Worm (Caenorhabditis elegans) whole organism, L2 larva: ENCODE results near the gene dod-21.
A peak's percentile ranks its signal among the peaks of the same experiment; 100 is the strongest.

Source experiments
- R02D3.7 ChIP-seq: fragments of 150-350 bp; optimal IDR thresholded peaks from 2 replicates; lab custom pipeline; 2014; ENCODE audit warnings: missing biosample characterization, missing genetic modification characterization
- Y55F3AM.14 ChIP-seq: fragments of 200-800 bp; sonication (Bioruptor generic); optimal IDR thresholded peaks from 2 replicates; lab custom pipeline; 2018; ENCODE audit warnings: mild to moderate bottlenecking, missing genetic modification characterization, missing compliant biosample characterization
- ZK546.5 ChIP-seq: sonication (generic microtip); optimal IDR thresholded peaks from 2 replicates; lab custom pipeline; 2017; ENCODE audit warnings: missing biosample characterization, missing genetic modification characterization
- alr-1 ChIP-seq: fragments of 150-350 bp; optimal IDR thresholded peaks from 2 replicates; lab custom pipeline; 2014; ENCODE audit warnings: missing biosample characterization, missing genetic modification characterization
- aly-2 ChIP-seq: fragments of 150-350 bp; optimal IDR thresholded peaks from 2 replicates; lab custom pipeline; 2014; ENCODE audit warnings: missing biosample characterization, missing genetic modification characterization
- ceh-82 ChIP-seq: fragments of 150-350 bp; optimal IDR thresholded peaks from 2 replicates; lab custom pipeline; 2014; ENCODE audit warnings: missing biosample characterization, missing genetic modification characterization
- crh-2 ChIP-seq: sonication (generic microtip); optimal IDR thresholded peaks from 2 replicates; lab custom pipeline; 2017; ENCODE audit warnings: missing biosample characterization, missing genetic modification characterization
- dmd-4 ChIP-seq: sonication (generic microtip); optimal IDR thresholded peaks from 2 replicates; lab custom pipeline; 2017; ENCODE audit warnings: missing biosample characterization, missing genetic modification characterization
- egl-27 ChIP-seq: sonication (generic microtip); optimal IDR thresholded peaks from 3 replicates; lab custom pipeline; 2017; ENCODE audit warnings: missing biosample characterization, missing genetic modification reagents, missing genetic modification characterization
- elt-1 ChIP-seq: fragments of 150-350 bp; optimal IDR thresholded peaks from 2 replicates; lab custom pipeline; 2014; ENCODE audit warnings: missing biosample characterization, missing genetic modification characterization
- elt-3 ChIP-seq: sonication (generic microtip); optimal IDR thresholded peaks from 2 replicates; lab custom pipeline; 2017; ENCODE audit warnings: missing biosample characterization, missing genetic modification characterization
- fos-1 ChIP-seq: fragments of 150-350 bp; optimal IDR thresholded peaks from 2 replicates; lab custom pipeline; 2014; ENCODE audit warnings: missing biosample characterization, missing genetic modification characterization
- gmeb-1 ChIP-seq: fragments of 150-350 bp; optimal IDR thresholded peaks from 2 replicates; lab custom pipeline; 2014; ENCODE audit warnings: missing biosample characterization, missing genetic modification characterization
- lin-11 ChIP-seq: fragments of 150-350 bp; sonication (generic microtip); optimal IDR thresholded peaks from 2 replicates; lab custom pipeline; 2014; ENCODE audit warnings: missing biosample characterization, missing genetic modification characterization, inconsistent platforms, mixed read lengths
- lin-39 ChIP-seq: fragments of 150-350 bp; optimal IDR thresholded peaks from 2 replicates; lab custom pipeline; 2014; ENCODE audit warnings: missing biosample characterization, missing genetic modification reagents, missing genetic modification characterization
- lsy-2 ChIP-seq, 2 experiments: fragments of 150-350 bp in 1 of 2; sonication (generic microtip) in 1 of 2; optimal IDR thresholded peaks; 2 replicates each; lab custom pipeline; 2014 to 2017; ENCODE audit warnings: missing biosample characterization in 2 of 2, missing genetic modification characterization in 2 of 2
- mab-5 ChIP-seq: fragments of 150-350 bp; optimal IDR thresholded peaks from 2 replicates; lab custom pipeline; 2014; ENCODE audit warnings: missing biosample characterization, missing genetic modification characterization
- mbf-1 ChIP-seq: sonication (generic microtip); optimal IDR thresholded peaks from 2 replicates; lab custom pipeline; 2017; ENCODE audit warnings: missing biosample characterization, missing genetic modification characterization
- nhr-11 ChIP-seq: fragments of 150-350 bp; optimal IDR thresholded peaks from 2 replicates; lab custom pipeline; 2014; ENCODE audit warnings: missing biosample characterization, missing genetic modification characterization
- nhr-23 ChIP-seq: fragments of 150-350 bp; optimal IDR thresholded peaks from 2 replicates; lab custom pipeline; 2014; ENCODE audit warnings: missing biosample characterization, missing genetic modification reagents, missing genetic modification characterization
- nhr-237 ChIP-seq: fragments of 150-350 bp; optimal IDR thresholded peaks from 2 replicates; lab custom pipeline; 2014; ENCODE audit warnings: missing biosample characterization, missing genetic modification characterization
- nhr-77 ChIP-seq: fragments of 150-350 bp; optimal IDR thresholded peaks from 2 replicates; lab custom pipeline; 2014; ENCODE audit warnings: missing biosample characterization, missing genetic modification characterization
- peb-1 ChIP-seq: fragments of 150-350 bp; optimal IDR thresholded peaks from 2 replicates; lab custom pipeline; 2014; ENCODE audit warnings: missing biosample characterization, missing genetic modification characterization
- sem-4 ChIP-seq: fragments of 150-350 bp; optimal IDR thresholded peaks from 2 replicates; lab custom pipeline; 2014; ENCODE audit warnings: missing biosample characterization, missing genetic modification reagents, missing genetic modification characterization
- skn-1 ChIP-seq: sonication (generic microtip); optimal IDR thresholded peaks from 2 replicates; lab custom pipeline; 2017; ENCODE audit warnings: missing biosample characterization, missing genetic modification characterization
- sma-9 ChIP-seq, 2 experiments: fragments of 150-350 bp in 1 of 2; sonication (generic microtip) in 1 of 2; optimal IDR thresholded peaks; 2 replicates each; lab custom pipeline; 2014 to 2016; ENCODE audit warnings: missing genetic modification characterization in 2 of 2, mild to moderate bottlenecking in 1 of 2, missing biosample characterization in 1 of 2, missing compliant biosample characterization in 1 of 2, missing genetic modification reagents in 1 of 2, moderate library complexity in 1 of 2
- unc-39 ChIP-seq: fragments of 150-350 bp; optimal IDR thresholded peaks from 2 replicates; lab custom pipeline; 2014; ENCODE audit warnings: missing biosample characterization, missing genetic modification characterization
- unc-55 ChIP-seq: fragments of 150-350 bp; sonication (generic microtip); optimal IDR thresholded peaks from 3 replicates; lab custom pipeline; 2014; ENCODE audit warnings: missing biosample characterization, missing genetic modification reagents, missing genetic modification characterization
- unc-62 ChIP-seq: fragments of 150-350 bp; optimal IDR thresholded peaks from 2 replicates; lab custom pipeline; 2014; ENCODE audit warnings: missing biosample characterization, missing genetic modification reagents, missing genetic modification characterization
- ztf-1 ChIP-seq: fragments of 200-800 bp; sonication (Bioruptor generic); conservative IDR thresholded peaks from 2 replicates; pipeline ENCODE4 v1.3.6; 2022; ENCODE audit warnings: missing genetic modification characterization, missing compliant biosample characterization
- ztf-11 ChIP-seq: sonication (generic microtip); optimal IDR thresholded peaks from 2 replicates; lab custom pipeline; 2017; ENCODE audit warnings: missing biosample characterization, missing genetic modification characterization
- ztf-4 ChIP-seq: fragments of 150-350 bp; optimal IDR thresholded peaks from 2 replicates; lab custom pipeline; 2014; ENCODE audit warnings: missing biosample characterization, missing genetic modification characterization

Gene dod-21

ce11 chrIV:12894996-12895395, 41.5 kb upstream of the dod-21 start, which contains the start of gene K08D8.11:
TSS of gene K08D8.11 (plus strand) at chrIV:12895296.
- TF ChIP-seq unc-55 (no peak), elt-1 (no peak), sma-9 (GFP tag; optimal IDR thresholded peaks at IDR 0.05; lab: Kevin White, UChicago) (no peak), sma-9 (tag; optimal IDR thresholded peaks at IDR 0.05; lab: Kevin White, UChicago) (no peak), ZK546.5 (tag; lab: Kevin White, UChicago) (no peak), ceh-82 (tag; lab: Kevin White, UChicago) (no peak), ztf-4 (tag; lab: Kevin White, UChicago) (no peak), nhr-23 (tag; lab: Kevin White, UChicago) (no peak), aly-2 (tag; lab: Kevin White, UChicago) (no peak)
- TF ChIP-seq, all 48 proteins: peak for 0

ce11 chrIV:12896371-12896882, 40.1 kb upstream of the dod-21 start, which contains the start of gene K08D8.7:
TSS of gene K08D8.7 (plus strand) at chrIV:12896832.
- peak; percentile 70 for TF ChIP-seq fos-1 (tag; lab: Kevin White, UChicago)
- TF ChIP-seq nhr-11, result no peak

DNA sequence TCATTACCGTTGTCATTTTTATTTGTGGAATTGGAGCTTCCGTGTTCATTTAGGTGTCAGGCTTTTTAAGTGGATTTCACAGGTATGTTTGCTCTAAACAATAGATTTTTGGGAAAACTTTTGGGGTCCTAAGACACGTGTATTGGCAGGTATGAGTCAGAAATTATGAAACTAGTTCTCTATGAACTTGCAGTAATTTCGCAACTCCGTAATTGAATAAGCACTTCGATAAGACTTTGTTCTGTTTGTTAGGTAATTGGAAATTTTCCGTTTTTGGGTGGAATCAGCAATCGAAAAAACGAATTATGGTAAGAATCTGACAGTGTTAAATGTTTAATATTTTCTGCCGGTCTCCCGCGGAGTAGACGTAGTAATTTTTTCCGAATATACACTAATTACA, 39.4 kb upstream of the dod-21 start:
- TF ChIP-seq ZK546.5 (tag; lab: Kevin White, UChicago) (no peak), skn-1 (tag; lab: Kevin White, UChicago) (no peak)
- TF ChIP-seq, all 48 proteins: peak for 0

- no peak for TF ChIP-seq egl-27 (tag; lab: Kevin White, UChicago)
- no peak for TF ChIP-seq nhr-23 (tag; lab: Kevin White, UChicago)
- no peak for TF ChIP-seq peb-1
- no peak for TF ChIP-seq R02D3.7 (tag; lab: Kevin White, UChicago)
- TF ChIP-seq unc-55, result no peak
- TF ChIP-seq unc-62 (GFP tag; lab: Kevin White, UChicago), result no peak
- no peak for TF ChIP-seq ztf-11 (tag; lab: Kevin White, UChicago)
- no peak for TF ChIP-seq nhr-237 (tag; lab: Kevin White, UChicago)
- no peak for TF ChIP-seq ZK546.5 (tag; lab: Kevin White, UChicago)
- TF ChIP-seq nhr-77 (tag; lab: Kevin White, UChicago), result no peak
- no peak for TF ChIP-seq alr-1 (tag; lab: Kevin White, UChicago)
- TF ChIP-seq dmd-4 (tag; lab: Kevin White, UChicago), result no peak
- no peak for TF ChIP-seq mbf-1 (tag; lab: Kevin White, UChicago)
- TF ChIP-seq nhr-11, result no peak
- no peak for TF ChIP-seq elt-3
- no peak for TF ChIP-seq sma-9 (GFP tag; optimal IDR thresholded peaks at IDR 0.05; lab: Kevin White, UChicago)
- TF ChIP-seq sma-9 (tag; optimal IDR thresholded peaks at IDR 0.05; lab: Kevin White, UChicago), result no peak
- TF ChIP-seq lin-11, result no peak
- TF ChIP-seq Y55F3AM.14 (GFP tag; lab: Kevin White, UChicago), result no peak
- no peak for TF ChIP-seq mab-5
Measured at ce11 chrIV:12898823-12899222, 37.7 kb upstream of the dod-21 start.

DNA sequence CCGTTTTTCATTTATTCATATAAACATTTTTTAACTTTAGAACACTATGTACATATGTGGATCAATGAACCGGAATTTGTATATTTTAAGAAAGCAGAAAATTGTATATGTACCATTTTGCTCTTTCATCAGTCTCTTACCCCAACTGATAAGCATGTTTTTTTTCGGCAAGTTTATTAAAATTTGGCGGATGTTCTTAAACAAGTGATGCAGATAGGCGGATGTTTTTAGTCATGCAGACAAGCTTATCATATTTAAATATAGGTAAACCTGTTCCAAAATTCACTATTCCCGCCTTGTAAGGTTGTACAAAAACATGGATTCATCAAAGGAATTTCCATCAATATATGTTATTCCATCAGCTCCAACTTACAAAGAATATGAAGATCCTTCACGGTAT, 37.1 kb upstream of the dod-21 start, which contains the start of gene K08D8.9:
Gene K08D8.9, plus strand, starts transcription at position 301 of the 400 bp plus-strand sequence.
- TF ChIP-seq egl-27 (tag; lab: Kevin White, UChicago) (no peak), ztf-4 (tag; lab: Kevin White, UChicago) (no peak), crh-2 (tag; lab: Kevin White, UChicago) (no peak), R02D3.7 (tag; lab: Kevin White, UChicago) (no peak), elt-1 (no peak), lsy-2 (tag; optimal IDR thresholded peaks at IDR 0.05; lab: Kevin White, UChicago) (no peak), aly-2 (tag; lab: Kevin White, UChicago) (no peak), fos-1 (tag; lab: Kevin White, UChicago) (no peak), skn-1 (tag; lab: Kevin White, UChicago) (no peak), sem-4 (tag; lab: Kevin White, UChicago) (no peak), gmeb-1 (tag; lab: Kevin White, UChicago) (no peak), lin-39 (no peak), unc-39 (tag; lab: Kevin White, UChicago) (no peak), ztf-1 (GFP tag; lab: Robert Waterston, UW) (no peak), ZK546.5 (tag; lab: Kevin White, UChicago) (no peak)
